Worm (Caenorhabditis elegans): Measurements from ENCODE around the gene tnc-2.
"Not testable (repeated sequence)": the region's sequence is repeated elsewhere in the genome, so short reads cannot be mapped to it uniquely, and the experiment has no call there.

DNA sequence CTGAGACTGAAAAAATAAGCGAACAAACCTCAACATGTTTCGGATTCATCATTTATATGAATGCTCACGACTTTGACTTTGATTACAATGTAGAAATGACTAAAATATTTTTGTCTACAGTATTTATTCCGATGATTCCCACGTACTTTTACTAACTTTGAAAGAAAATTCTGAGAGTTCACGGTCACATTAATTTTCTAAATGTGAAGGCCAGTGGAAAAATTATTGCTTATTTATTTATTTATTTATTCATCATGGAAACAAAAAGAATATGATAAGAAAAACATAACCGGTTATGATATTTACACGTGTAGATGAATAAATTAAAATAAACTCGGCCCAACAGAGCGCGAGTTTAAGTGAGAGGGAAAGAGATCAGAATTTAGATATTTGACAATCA lies 26.4 kb downstream of the tnc-2 start, which contains the start of gene ZK666.8:
- not testable (repeated sequence) for TF ChIP-seq ama-1 (optimal IDR thresholded peaks at IDR 0.05); ets-7 (tag; optimal IDR thresholded peaks at IDR 0.05); aly-1 (tag; optimal IDR thresholded peaks at IDR 0.05); F13C5.2 (tag; optimal IDR thresholded peaks at IDR 0.05)

Data from whole organism, early embryonic.